Fruit fly (Drosophila melanogaster) whole organism, embryonic: Measurements from ENCODE around the gene Dtg.

ENCODE experiments used
- Abd-B ChIP-seq: fragments of 200-800 bp; sonication (Bioruptor generic); optimal IDR thresholded peaks from 2 replicates; lab custom pipeline; 2018; ENCODE audit warnings: missing biosample characterization, mild to moderate bottlenecking, missing genetic modification characterization, moderate library complexity
- Bdp1 ChIP-seq: fragments of 200-800 bp; sonication (Bioruptor generic); optimal IDR thresholded peaks from 3 replicates; lab custom pipeline; 2016; ENCODE audit warnings: missing biosample characterization, missing genetic modification characterization
- CG10565 ChIP-seq: fragments of 200-800 bp; sonication (Bioruptor generic); optimal IDR thresholded peaks from 3 replicates; lab custom pipeline; 2016; ENCODE audit warnings: missing biosample characterization, mild to moderate bottlenecking, missing genetic modification characterization
- CG10979 ChIP-seq: fragments of 200-800 bp; sonication (Bioruptor generic); optimal IDR thresholded peaks from 2 replicates; lab custom pipeline; 2018; ENCODE audit warnings: missing biosample characterization, mild to moderate bottlenecking, missing genetic modification characterization, moderate library complexity
- CG11085 ChIP-seq: fragments of 200-800 bp; sonication (Bioruptor generic); IDR thresholded peaks from 2 replicates; pipeline ENCODE4 v1.3.6; 2022; ENCODE audit warnings: missing biosample characterization, missing genetic modification characterization
- CG17186 ChIP-seq: fragments of 200-800 bp; sonication (Bioruptor generic); optimal IDR thresholded peaks from 3 replicates; lab custom pipeline; 2017; ENCODE audit warnings: missing biosample characterization, missing genetic modification reagents, missing genetic modification characterization
- CG17361 ChIP-seq: fragments of 200-800 bp; sonication (Bioruptor generic); IDR thresholded peaks from 3 replicates; pipeline ENCODE4 v1.3.6; 2022; ENCODE audit warnings: missing biosample characterization, missing genetic modification characterization
- CG18011 ChIP-seq: fragments of 200-800 bp; sonication (Bioruptor generic); optimal IDR thresholded peaks from 2 replicates; lab custom pipeline; 2017; ENCODE audit warnings: missing biosample characterization, missing genetic modification characterization, mild to moderate bottlenecking, moderate library complexity, missing genotype
- CG18764 ChIP-seq: fragments of 200-800 bp; sonication (Bioruptor generic); optimal IDR thresholded peaks from 3 replicates; lab custom pipeline; 2016; ENCODE audit warnings: missing biosample characterization, missing genetic modification characterization
- CG3281 ChIP-seq: fragments of 200-800 bp; sonication (Bioruptor generic); optimal IDR thresholded peaks from 3 replicates; lab custom pipeline; 2017; ENCODE audit warnings: missing biosample characterization, mild to moderate bottlenecking, missing genetic modification characterization
- CG34422 ChIP-seq: fragments of 200-800 bp; sonication (Bioruptor generic); IDR thresholded peaks from 3 replicates; pipeline ENCODE4 v1.3.6; 2022; ENCODE audit warnings: missing biosample characterization, missing genetic modification characterization
- CG6854 ChIP-seq: fragments of 200-800 bp; sonication (Bioruptor generic); optimal IDR thresholded peaks from 3 replicates; lab custom pipeline; 2017; ENCODE audit warnings: missing biosample characterization, mild to moderate bottlenecking, missing genetic modification characterization
- CG8089 ChIP-seq: fragments of 200-800 bp; sonication (Bioruptor generic); optimal IDR thresholded peaks from 3 replicates; lab custom pipeline; 2016; ENCODE audit warnings: missing biosample characterization, missing genetic modification characterization
- CkIIα-i1 ChIP-seq: fragments of 200-800 bp; sonication (Bioruptor generic); IDR thresholded peaks from 2 replicates; pipeline ENCODE4 v1.3.6; 2022; ENCODE audit warnings: missing biosample characterization, missing genetic modification characterization
- D19A ChIP-seq: fragments of 200-800 bp; optimal IDR thresholded peaks from 3 replicates; lab custom pipeline; 2019; ENCODE audit warnings: missing biosample characterization, mild to moderate bottlenecking, missing genetic modification characterization, moderate library complexity
- Dbx ChIP-seq: fragments of 200-800 bp; sonication (Bioruptor generic); IDR thresholded peaks from 3 replicates; pipeline ENCODE4 v1.3.6; 2022; ENCODE audit warnings: missing biosample characterization, missing genetic modification characterization
- Deaf1 ChIP-seq: fragments of 200-800 bp; optimal IDR thresholded peaks from 3 replicates; lab custom pipeline; 2019; ENCODE audit warnings: missing biosample characterization, mild to moderate bottlenecking, missing genetic modification characterization, moderate library complexity
- Dll ChIP-seq: fragments of 200-800 bp; sonication (Bioruptor generic); IDR thresholded peaks from 4 replicates; pipeline ENCODE4 v1.3.6; 2022; ENCODE audit warnings: missing biosample characterization, missing genetic modification characterization; ENCODE audit not compliant: partially characterized antibody
- Fer1 ChIP-seq: fragments of 200-800 bp; sonication (Bioruptor generic); optimal IDR thresholded peaks from 2 replicates; lab custom pipeline; 2017; ENCODE audit warnings: missing biosample characterization, mild to moderate bottlenecking, missing genetic modification characterization
- Hmr ChIP-seq: fragments of 200-800 bp; sonication (Bioruptor generic); optimal IDR thresholded peaks from 3 replicates; lab custom pipeline; 2017; ENCODE audit warnings: mild to moderate bottlenecking, missing biosample characterization, missing genetic modification reagents, missing genetic modification characterization
- Lpt ChIP-seq: fragments of >200 bp; optimal IDR thresholded peaks from 2 replicates; lab custom pipeline; 2018; ENCODE audit warnings: missing biosample characterization, missing genetic modification characterization
- NC2β ChIP-seq: fragments of 200-800 bp; sonication (Bioruptor generic); optimal IDR thresholded peaks from 2 replicates; lab custom pipeline; 2016; ENCODE audit warnings: missing biosample characterization, missing genetic modification characterization
- NfI ChIP-seq: fragments of 200-800 bp; sonication (Bioruptor generic); optimal IDR thresholded peaks from 3 replicates; lab custom pipeline; 2018; ENCODE audit warnings: missing biosample characterization, mild to moderate bottlenecking, missing genetic modification characterization, moderate library complexity
- Oaz ChIP-seq: fragments of 200-800 bp; sonication (Bioruptor generic); IDR thresholded peaks from 2 replicates; pipeline ENCODE4 v1.3.6; 2022; ENCODE audit warnings: missing biosample characterization, missing genetic modification characterization
- Opbp ChIP-seq: fragments of 200-800 bp; sonication (Bioruptor generic); IDR thresholded peaks from 3 replicates; pipeline ENCODE4 v1.3.6; 2022; ENCODE audit warnings: missing biosample characterization, missing genetic modification characterization; ENCODE audit not compliant: partially characterized antibody
- PHDP ChIP-seq: fragments of 200-800 bp; sonication (Bioruptor generic); optimal IDR thresholded peaks from 3 replicates; lab custom pipeline; 2018; ENCODE audit warnings: missing biosample characterization, mild to moderate bottlenecking, missing genetic modification characterization, moderate library complexity
- Poxn ChIP-seq: fragments of 200-800 bp; sonication (Bioruptor generic); IDR thresholded peaks from 2 replicates; pipeline ENCODE4 v1.3.6; 2022; ENCODE audit warnings: missing biosample characterization, missing genetic modification characterization
- Sox100B ChIP-seq: fragments of 200-800 bp; sonication (Bioruptor generic); optimal IDR thresholded peaks from 3 replicates; lab custom pipeline; 2018; ENCODE audit warnings: missing biosample characterization, mild to moderate bottlenecking, missing genetic modification characterization
- TFAM ChIP-seq: fragments of 200-800 bp; sonication (Bioruptor generic); optimal IDR thresholded peaks from 2 replicates; lab custom pipeline; 2017; ENCODE audit warnings: missing biosample characterization, missing genetic modification characterization, inconsistent platforms
- Trl ChIP-seq, 3 experiments: fragments of >200 bp in 2 of 3; fragments of 200-800 bp in 1 of 3; sonication (Bioruptor generic) in 1 of 3; optimal IDR thresholded peaks; 2 replicates in 1 of 3; 3 replicates in 2 of 3; lab custom pipeline; 2016 to 2017; ENCODE audit warnings: missing biosample characterization in 1 of 3, missing genetic modification characterization in 1 of 3
- ase ChIP-seq: fragments of 200-800 bp; sonication (Bioruptor generic); IDR thresholded peaks from 3 replicates; pipeline ENCODE4 v1.3.6; 2022; ENCODE audit warnings: missing biosample characterization, missing genetic modification characterization
- chn ChIP-seq: fragments of 200-800 bp; sonication (Bioruptor generic); optimal IDR thresholded peaks from 2 replicates; lab custom pipeline; 2016; ENCODE audit warnings: missing biosample characterization, missing genetic modification characterization
- dpn ChIP-seq, 2 experiments: fragments of 200-800 bp; sonication (Bioruptor generic); optimal IDR thresholded peaks; 3 replicates each; lab custom pipeline; 2016; ENCODE audit warnings: missing biosample characterization in 2 of 2, missing genetic modification characterization in 2 of 2
- esg ChIP-seq: fragments of 200-800 bp; sonication (Bioruptor generic); conservative IDR thresholded peaks from 2 replicates; pipeline ENCODE4 v1.3.6; 2022; ENCODE audit warnings: missing biosample characterization, missing genetic modification characterization
- fu2 ChIP-seq: fragments of 200-800 bp; sonication (Bioruptor generic); optimal IDR thresholded peaks from 2 replicates; lab custom pipeline; 2016; ENCODE audit warnings: missing biosample characterization, missing genetic modification characterization
- jigr1 ChIP-seq: fragments of 200-800 bp; sonication (Bioruptor generic); IDR thresholded peaks from 3 replicates; pipeline ENCODE4 v1.3.6; 2022; ENCODE audit warnings: missing biosample characterization, missing genetic modification characterization
- lilli ChIP-seq: fragments of 200-800 bp; sonication (Bioruptor generic); optimal IDR thresholded peaks from 3 replicates; lab custom pipeline; 2016; ENCODE audit warnings: missing biosample characterization, missing genetic modification characterization
- mld ChIP-seq: fragments of 200-800 bp; sonication (Bioruptor generic); IDR thresholded peaks from 3 replicates; pipeline ENCODE4 v1.3.6; 2022; ENCODE audit warnings: missing biosample characterization, missing genetic modification characterization; ENCODE audit not compliant: partially characterized antibody
- nmo ChIP-seq: fragments of 200-800 bp; sonication (Bioruptor generic); optimal IDR thresholded peaks from 2 replicates; lab custom pipeline; 2018; ENCODE audit warnings: missing biosample characterization, mild to moderate bottlenecking, missing genetic modification characterization, moderate library complexity
- ranshi ChIP-seq: fragments of 200-800 bp; sonication (Bioruptor generic); IDR thresholded peaks from 2 replicates; pipeline ENCODE4 v1.3.6; 2022; ENCODE audit warnings: missing biosample characterization, missing genetic modification characterization
- so ChIP-seq: fragments of 200-800 bp; sonication (Bioruptor generic); IDR thresholded peaks from 3 replicates; pipeline ENCODE4 v1.3.6; 2022; ENCODE audit warnings: missing biosample characterization, missing genetic modification characterization
- sqz ChIP-seq: fragments of 200-800 bp; sonication (Bioruptor generic); optimal IDR thresholded peaks from 3 replicates; lab custom pipeline; 2018; ENCODE audit warnings: missing biosample characterization, mild to moderate bottlenecking, missing genetic modification characterization
- sr ChIP-seq: fragments of 200-800 bp; sonication (Bioruptor generic); IDR thresholded peaks from 3 replicates; pipeline ENCODE4 v1.3.6; 2022; ENCODE audit warnings: missing biosample characterization, missing genetic modification characterization
- trem ChIP-seq: fragments of 200-800 bp; optimal IDR thresholded peaks from 3 replicates; lab custom pipeline; 2019; ENCODE audit warnings: missing biosample characterization, mild to moderate bottlenecking, missing genetic modification characterization, moderate library complexity
- trh ChIP-seq: fragments of 200-800 bp; sonication (Bioruptor generic); optimal IDR thresholded peaks from 2 replicates; lab custom pipeline; 2016; ENCODE audit warnings: missing biosample characterization, missing genetic modification characterization
- tup ChIP-seq: fragments of 200-800 bp; sonication (Bioruptor generic); optimal IDR thresholded peaks from 2 replicates; lab custom pipeline; 2016; ENCODE audit warnings: missing biosample characterization, mild to moderate bottlenecking, missing genetic modification characterization, moderate library complexity
- twi ChIP-seq: fragments of 200-800 bp; optimal IDR thresholded peaks from 2 replicates; lab custom pipeline; 2019; ENCODE audit warnings: missing biosample characterization, mild to moderate bottlenecking, missing genetic modification characterization, moderate library complexity
- tx ChIP-seq: fragments of 200-800 bp; sonication (Bioruptor generic); optimal IDR thresholded peaks from 2 replicates; lab custom pipeline; 2016; ENCODE audit warnings: missing biosample characterization, missing genetic modification characterization
- zfh1 ChIP-seq: fragments of 200-800 bp; sonication (Bioruptor generic); IDR thresholded peaks from 3 replicates; pipeline ENCODE4 v1.3.6; 2022; ENCODE audit warnings: missing biosample characterization, missing genetic modification characterization

The Dtg gene

DNA sequence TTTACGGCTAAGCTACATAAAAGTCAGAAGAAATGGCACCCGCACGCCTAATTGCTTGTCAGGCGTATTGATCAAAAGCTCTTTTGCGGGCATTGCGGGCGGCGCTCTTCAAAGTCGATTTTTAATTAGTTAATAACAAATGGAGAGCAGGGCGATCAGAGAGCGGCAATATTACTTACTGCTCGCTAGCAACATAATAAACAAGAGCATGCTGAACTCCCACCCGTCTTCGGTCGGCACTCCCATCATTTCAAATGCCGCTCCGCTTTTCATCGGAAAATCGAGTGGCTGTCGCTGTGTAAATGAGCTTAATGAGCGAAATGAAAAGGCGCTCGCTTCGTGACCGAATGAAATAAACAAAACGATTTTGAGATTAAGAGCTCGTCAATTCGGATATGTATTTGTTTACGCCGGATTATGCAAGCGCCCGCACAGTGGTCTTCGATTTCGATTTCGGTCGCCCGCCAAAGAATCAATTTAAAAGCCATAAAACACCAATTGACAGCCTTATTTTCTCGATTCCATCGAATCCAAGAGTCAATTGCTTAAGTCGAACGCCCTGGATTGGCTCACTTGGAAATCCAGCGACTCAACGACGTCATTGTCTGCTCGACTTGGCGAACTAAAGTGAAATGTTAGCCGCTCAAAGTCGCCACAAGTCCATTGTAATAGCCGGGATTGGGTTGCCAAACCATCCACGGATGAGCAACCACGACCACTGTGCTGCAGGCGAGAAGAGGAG, 5.8 kb downstream of the Dtg start (continued):
- peak; percentile 87 for TF ChIP-seq NfI
- peak; percentile 81 for TF ChIP-seq CG3281 (GFP tag; lab: Kevin White, UChicago)
- TF ChIP-seq Trl (optimal IDR thresholded peaks at IDR 0.05; lab: Kevin White, UChicago) = peak; percentile 21 to 56
- peak; percentile 67 for TF ChIP-seq Trl (GFP tag; optimal IDR thresholded peaks at IDR 0.05; lab: Kevin White, UChicago)
- TF ChIP-seq nmo = peak; percentile 92
- TF ChIP-seq mld = no peak
- no peak for TF ChIP-seq CG10565 (GFP tag; lab: Kevin White, UChicago)
- peak; percentile 66 for TF ChIP-seq NC2β (GFP tag; lab: Kevin White, UChicago)
- peak; percentile 71 for TF ChIP-seq CG6854 (GFP tag; lab: Kevin White, UChicago)
- TF ChIP-seq dpn (GFP tag; optimal IDR thresholded peaks at IDR 0.05; lab: Kevin White, UChicago) = peak; percentile 80 to 88
- peak; percentile 79 for TF ChIP-seq chn
- peak; percentile 60 for TF ChIP-seq CG11085 (GFP tag; lab: Robert Waterston, UW)
- no peak for TF ChIP-seq Dll (GFP tag; lab: Robert Waterston, UW)
- peak; percentile 77; the same call in 2 of the 3 replicates for TF ChIP-seq CG34422 (GFP tag; lab: Robert Waterston, UW)
- peak; percentile 72 for TF ChIP-seq Oaz (GFP tag; lab: Robert Waterston, UW)
- TF ChIP-seq tup (GFP tag; lab: Kevin White, UChicago) = peak; percentile 45
- TF ChIP-seq esg (GFP tag; lab: Robert Waterston, UW) = peak; percentile 89
- TF ChIP-seq PHDP (tag; lab: Kevin White, UChicago) = peak; percentile 87
- TF ChIP-seq CG10979 = peak; percentile 75
- peak; percentile 47 for TF ChIP-seq Deaf1 (tag; lab: Kevin White, UChicago)
- peak; percentile 69 for TF ChIP-seq CG8089
- TF ChIP-seq fu2 (GFP tag; lab: Kevin White, UChicago) = peak; percentile 75
- TF ChIP-seq Sox100B (GFP tag; lab: Kevin White, UChicago) = peak; percentile 92
- no peak for TF ChIP-seq TFAM
- TF ChIP-seq tx (GFP tag; lab: Kevin White, UChicago) = peak; percentile 72
- peak; percentile 48 for TF ChIP-seq trh (GFP tag; lab: Kevin White, UChicago)
- no peak for TF ChIP-seq Opbp (GFP tag; lab: Robert Waterston, UW)
- peak; percentile 33 for TF ChIP-seq twi (tag; lab: Kevin White, UChicago)
- peak; percentile 73 for TF ChIP-seq zfh1
- TF ChIP-seq lilli (GFP tag; lab: Kevin White, UChicago) = peak; percentile 71
- TF ChIP-seq CkIIα-i1 (GFP tag; lab: Robert Waterston, UW) = no peak
- TF ChIP-seq D19A = peak; percentile 68
- peak; percentile 69 for TF ChIP-seq Hmr (GFP tag; lab: Kevin White, UChicago)
- TF ChIP-seq so (GFP tag; lab: Robert Waterston, UW) = peak; percentile 84; the same call in 2 of the 3 replicates
- TF ChIP-seq Lpt (GFP tag; lab: Kevin White, UChicago) = no peak
- peak; percentile 63 for TF ChIP-seq CG17186 (GFP tag; lab: Kevin White, UChicago)
- peak; percentile 66 for TF ChIP-seq Bdp1
- peak; percentile 76 for TF ChIP-seq ranshi
- TF ChIP-seq Fer1 (GFP tag; lab: Kevin White, UChicago) = peak; percentile 78
- TF ChIP-seq ase (GFP tag; lab: Robert Waterston, UW) = peak; percentile 74
- peak; percentile 74; the same call in 2 of the 3 replicates for TF ChIP-seq Dbx (GFP tag; lab: Robert Waterston, UW)
- TF ChIP-seq CG18764 (GFP tag; lab: Kevin White, UChicago) = peak; percentile 66
- peak; percentile 22 for TF ChIP-seq trem (tag; lab: Kevin White, UChicago)
- TF ChIP-seq sqz (GFP tag; lab: Kevin White, UChicago) = no peak
- TF ChIP-seq sr (GFP tag; lab: Robert Waterston, UW) = no peak; the same call in 2 of the 3 replicates
- TF ChIP-seq Abd-B (GFP tag; lab: Kevin White, UChicago) = peak; percentile 86
- peak; percentile 64; the same call in 2 of the 3 replicates for TF ChIP-seq jigr1
- TF ChIP-seq Poxn = peak; percentile 62
- peak; percentile 92 for TF ChIP-seq CG17361 (GFP tag; lab: Robert Waterston, UW)
- TF ChIP-seq CG18011 (GFP tag; lab: Kevin White, UChicago) = peak; percentile 60
